Worm (Caenorhabditis elegans): Measurements from ENCODE around the gene C07G1.7.

- TF ChIP-seq dao-5 (tag; optimal IDR thresholded peaks at IDR 0.05) (no peak), him-1 (tag; optimal IDR thresholded peaks at IDR 0.05) (no peak), W03F9.2 (tag; optimal IDR thresholded peaks at IDR 0.05) (no peak)
Measured at ce11 chrIV:8226474-8226873, 14.8 kb upstream of the C07G1.7 start.

Measured in whole organism, L4/young adult.